Fruit fly (Drosophila melanogaster) whole organism, pupa: ENCODE results near the gene IntS2.

ENCODE experiments used
- CG10348 ChIP-seq: fragments of 200-800 bp; sonication (Bioruptor generic); IDR thresholded peaks from 2 replicates; pipeline ENCODE4 v1.3.6; 2022; ENCODE audit warnings: missing biosample characterization, missing genetic modification characterization
- CG13204 ChIP-seq: fragments of 200-800 bp; sonication (Bioruptor generic); optimal IDR thresholded peaks from 2 replicates; lab custom pipeline; 2018; ENCODE audit warnings: missing biosample characterization, mild to moderate bottlenecking, missing genetic modification characterization, moderate library complexity
- CG14655 ChIP-seq: fragments of 200-800 bp; sonication (Bioruptor generic); optimal IDR thresholded peaks from 3 replicates; lab custom pipeline; 2017; ENCODE audit warnings: mild to moderate bottlenecking, missing biosample characterization, missing genetic modification reagents, missing genetic modification characterization
- CG32121 ChIP-seq: fragments of 200-800 bp; sonication (Bioruptor generic); IDR thresholded peaks from 2 replicates; pipeline ENCODE4 v1.3.6; 2022; ENCODE audit warnings: missing biosample characterization, missing genetic modification characterization
- CG34367 ChIP-seq: fragments of 200-800 bp; sonication (Bioruptor generic); optimal IDR thresholded peaks from 2 replicates; lab custom pipeline; 2018; ENCODE audit warnings: missing biosample characterization, mild to moderate bottlenecking, missing genetic modification characterization
- CG8159 ChIP-seq: fragments of 200-800 bp; sonication (Bioruptor generic); optimal IDR thresholded peaks from 3 replicates; lab custom pipeline; 2018; ENCODE audit warnings: missing biosample characterization, mild to moderate bottlenecking, missing genetic modification characterization, moderate library complexity
- D1 ChIP-seq: fragments of 200-800 bp; sonication (Bioruptor generic); optimal IDR thresholded peaks from 2 replicates; lab custom pipeline; 2018; ENCODE audit warnings: missing biosample characterization, mild to moderate bottlenecking, missing genetic modification characterization, moderate library complexity
- EcR ChIP-seq: fragments of 200-800 bp; sonication (Bioruptor generic); optimal IDR thresholded peaks from 3 replicates; lab custom pipeline; 2019; ENCODE audit warnings: missing biosample characterization, missing genetic modification characterization, mild to moderate bottlenecking, moderate library complexity, missing genetic modification reagents
- Ets98B ChIP-seq: fragments of 200-800 bp; sonication (Bioruptor generic); IDR thresholded peaks from 2 replicates; pipeline ENCODE4 v1.3.6; 2022; ENCODE audit warnings: missing biosample characterization, missing genetic modification characterization
- Pif1A ChIP-seq: fragments of 200-800 bp; sonication (Bioruptor generic); optimal IDR thresholded peaks from 3 replicates; lab custom pipeline; 2016; ENCODE audit warnings: missing biosample characterization, missing genetic modification characterization
- Pif1B ChIP-seq: fragments of 200-800 bp; sonication (Bioruptor generic); optimal IDR thresholded peaks from 3 replicates; lab custom pipeline; 2016; ENCODE audit warnings: missing biosample characterization, missing genetic modification characterization
- fd96Ca ChIP-seq: fragments of 200-800 bp; sonication (Bioruptor generic); IDR thresholded peaks from 3 replicates; pipeline ENCODE4 v1.3.6; 2022; ENCODE audit warnings: missing biosample characterization, missing genetic modification characterization
- gl ChIP-seq: fragments of 200-800 bp; sonication (Bioruptor generic); optimal IDR thresholded peaks from 2 replicates; lab custom pipeline; 2018; ENCODE audit warnings: missing biosample characterization, mild to moderate bottlenecking, missing genetic modification characterization

- TF ChIP-seq EcR (GFP tag; lab: Kevin White, UChicago) (no peak), Pif1B (no peak), fd96Ca (GFP tag; lab: Robert Waterston, UW) (no peak), CG8159 (tag; lab: Kevin White, UChicago) (no peak), CG32121 (no peak), Ets98B (GFP tag; lab: Robert Waterston, UW) (no peak), CG34367 (no peak), CG13204 (GFP tag; lab: Kevin White, UChicago) (no peak), gl (tag; lab: Kevin White, UChicago) (no peak), CG14655 (GFP tag; lab: Kevin White, UChicago) (no peak), D1 (tag; lab: Kevin White, UChicago) (no peak), Pif1A (GFP tag; lab: Kevin White, UChicago) (no peak), CG10348 (no peak)
These were observed 41.1 kb upstream of the IntS2 start for dm6 chrX:17697703-17698145.
